Fruit fly (Drosophila melanogaster) whole organism, wandering third instar larva: ENCODE data around the gene QC.

Experiments
- Abd-B ChIP-seq: fragments of >200 bp; optimal IDR thresholded peaks from 2 replicates; lab custom pipeline; 2017; ENCODE audit warnings: missing biosample characterization, missing genetic modification characterization
- CG32264 ChIP-seq: fragments of 200-800 bp; sonication (Bioruptor generic); optimal IDR thresholded peaks from 2 replicates; lab custom pipeline; 2016; ENCODE audit warnings: missing biosample characterization, missing genetic modification characterization
- CG9705 ChIP-seq: fragments of 200-800 bp; sonication (Bioruptor generic); optimal IDR thresholded peaks from 2 replicates; lab custom pipeline; 2018; ENCODE audit warnings: missing biosample characterization, mild to moderate bottlenecking, missing genetic modification characterization
- GATAd ChIP-seq: sonication (Bioruptor generic); optimal IDR thresholded peaks from 2 replicates; lab custom pipeline; 2016; ENCODE audit warnings: missing biosample characterization, missing genetic modification characterization
- HLH106 ChIP-seq: fragments of 200-800 bp; optimal IDR thresholded peaks from 3 replicates; lab custom pipeline; 2019; ENCODE audit warnings: missing biosample characterization, mild to moderate bottlenecking, missing genetic modification characterization, moderate library complexity
- Hr83 ChIP-seq: fragments of 200-300 bp; sonication (Bioruptor generic); optimal IDR thresholded peaks from 2 replicates; lab custom pipeline; 2016; ENCODE audit warnings: missing biosample characterization, mild to moderate bottlenecking, missing genetic modification characterization, moderate library complexity; ENCODE audit not compliant: poor library complexity, severe bottlenecking
- Jra ChIP-seq: sonication (Bioruptor generic); optimal IDR thresholded peaks from 2 replicates; lab custom pipeline; 2016; ENCODE audit warnings: missing biosample characterization, missing genetic modification characterization
- Mio ChIP-seq: sonication (Bioruptor generic); optimal IDR thresholded peaks from 2 replicates; lab custom pipeline; 2016; ENCODE audit warnings: missing biosample characterization, missing genetic modification characterization
- Myc ChIP-seq: fragments of >200 bp; optimal IDR thresholded peaks from 2 replicates; lab custom pipeline; 2017
- OdsH ChIP-seq: fragments of 200-800 bp; sonication (Bioruptor generic); optimal IDR thresholded peaks from 2 replicates; lab custom pipeline; 2016; ENCODE audit warnings: missing biosample characterization, mild to moderate bottlenecking, missing genetic modification characterization
- Rel ChIP-seq, 2 experiments: fragments of 200-800 bp; sonication (Bioruptor generic) in 1 of 2; optimal IDR thresholded peaks; 2 replicates in 1 of 2; 3 replicates in 1 of 2; lab custom pipeline; 2016 to 2019; ENCODE audit warnings: mild to moderate bottlenecking in 2 of 2, missing biosample characterization in 2 of 2, missing genetic modification characterization in 2 of 2, moderate library complexity in 1 of 2
- Sp1 ChIP-seq: fragments of 200-800 bp; sonication (Bioruptor generic); optimal IDR thresholded peaks from 3 replicates; lab custom pipeline; 2019; ENCODE audit warnings: missing biosample characterization, mild to moderate bottlenecking, missing genetic modification characterization, moderate library complexity
- Vsx2 ChIP-seq: fragments of 200-300, 225-300 bp; sonication (Bioruptor generic); optimal IDR thresholded peaks from 2 replicates; lab custom pipeline; 2018; ENCODE audit warnings: missing biosample characterization, missing genetic modification characterization; ENCODE audit not compliant: partially characterized antibody
- br ChIP-seq: fragments of 200-800 bp; sonication (Bioruptor generic); optimal IDR thresholded peaks from 2 replicates; lab custom pipeline; 2016; ENCODE audit warnings: missing biosample characterization, missing genetic modification characterization
- brk ChIP-seq: fragments of 200-800 bp; sonication (Bioruptor generic); optimal IDR thresholded peaks from 2 replicates; lab custom pipeline; 2016; ENCODE audit warnings: missing biosample characterization, mild to moderate bottlenecking, missing genetic modification characterization
- dl ChIP-seq, 2 experiments: fragments of 175-275, 200-275 bp in 1 of 2; fragments of 200-275 bp in 1 of 2; sonication (Bioruptor generic); optimal IDR thresholded peaks; lab custom pipeline; 2018; ENCODE audit warnings: mild to moderate bottlenecking in 2 of 2, missing biosample characterization in 2 of 2, missing genetic modification characterization in 2 of 2, moderate library complexity in 2 of 2; ENCODE audit not compliant: partially characterized antibody in 2 of 2, insufficient read depth in 1 of 2
- dmrt93B ChIP-seq: fragments of 200-800 bp; sonication (Bioruptor generic); optimal IDR thresholded peaks from 2 replicates; lab custom pipeline; 2018; ENCODE audit warnings: missing biosample characterization, mild to moderate bottlenecking, missing genetic modification characterization
- foxo ChIP-seq, 2 experiments: fragments of 200-800 bp; sonication (Bioruptor generic); optimal IDR thresholded peaks; 2 replicates in 1 of 2; 3 replicates in 1 of 2; lab custom pipeline; 2016 to 2017; ENCODE audit warnings: missing biosample characterization in 2 of 2, missing genetic modification characterization in 2 of 2
- fru ChIP-seq: fragments of 200-800 bp; sonication (Bioruptor generic); optimal IDR thresholded peaks from 3 replicates; lab custom pipeline; 2016; ENCODE audit warnings: missing biosample characterization, mild to moderate bottlenecking, missing genetic modification characterization
- h ChIP-seq: fragments of 200-800 bp; sonication (Bioruptor generic); optimal IDR thresholded peaks from 3 replicates; lab custom pipeline; 2016; ENCODE audit warnings: missing biosample characterization, mild to moderate bottlenecking, missing genetic modification characterization
- jim ChIP-seq: fragments of 175-275, 200-325 bp; sonication (Bioruptor generic); optimal IDR thresholded peaks from 2 replicates; lab custom pipeline; 2016; ENCODE audit warnings: missing biosample characterization, mild to moderate bottlenecking, missing genetic modification characterization
- lola ChIP-seq: fragments of >200 bp; optimal IDR thresholded peaks from 2 replicates; lab custom pipeline; 2017; ENCODE audit warnings: missing biosample characterization, missing genetic modification characterization
- pan ChIP-seq: fragments of >200 bp; optimal IDR thresholded peaks from 2 replicates; lab custom pipeline; 2017
- psq ChIP-seq: fragments of 200-800 bp; sonication (Bioruptor generic); optimal IDR thresholded peaks from 3 replicates; lab custom pipeline; 2017; ENCODE audit warnings: missing biosample characterization, mild to moderate bottlenecking, missing genetic modification characterization, moderate library complexity
- rgr ChIP-seq: fragments of 200-800 bp; sonication (Bioruptor generic); optimal IDR thresholded peaks from 3 replicates; lab custom pipeline; 2016; ENCODE audit warnings: missing biosample characterization, mild to moderate bottlenecking, missing genetic modification characterization
- sage ChIP-seq: fragments of 200-800 bp; sonication (Bioruptor generic); optimal IDR thresholded peaks from 2 replicates; lab custom pipeline; 2016; ENCODE audit warnings: missing biosample characterization, mild to moderate bottlenecking, missing genetic modification characterization
- sv ChIP-seq: fragments of 200-800 bp; sonication (Bioruptor generic); optimal IDR thresholded peaks from 3 replicates; lab custom pipeline; 2016; ENCODE audit warnings: missing biosample characterization, missing genetic modification characterization
- usp ChIP-seq: fragments of >200 bp; optimal IDR thresholded peaks from 2 replicates; lab custom pipeline; 2017; ENCODE audit warnings: missing biosample characterization, missing genetic modification characterization
- woc ChIP-seq: sonication (Bioruptor generic); optimal IDR thresholded peaks from 2 replicates; lab custom pipeline; 2016; ENCODE audit warnings: missing biosample characterization, mild to moderate bottlenecking, missing genetic modification characterization

The QC gene

DNA sequence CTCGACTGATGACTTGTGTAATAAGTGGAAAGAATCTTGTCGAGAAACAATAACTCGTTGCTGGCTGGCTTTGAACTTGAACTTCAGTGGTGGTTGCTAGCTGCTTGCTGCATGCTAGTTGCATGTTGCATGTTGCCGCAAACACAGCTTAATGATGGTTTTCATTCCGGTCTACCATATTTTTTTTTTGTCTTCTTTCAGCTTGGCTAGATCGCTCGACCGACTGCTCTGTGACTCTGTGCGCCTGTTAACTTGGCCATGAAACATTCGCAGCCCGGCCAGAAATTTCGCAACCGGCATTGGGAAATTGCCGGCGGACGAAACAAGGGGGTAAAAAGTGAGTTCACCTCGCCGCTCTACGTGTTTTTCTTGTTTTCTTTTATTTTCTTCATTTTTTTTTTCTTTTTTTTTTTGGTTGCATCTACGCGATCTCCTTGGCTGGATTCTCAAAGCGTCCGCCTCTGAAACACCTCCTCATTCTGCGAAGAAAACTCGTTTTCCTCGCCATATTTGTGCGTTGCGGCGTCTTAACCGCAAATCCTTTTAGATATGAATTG is 41.2 kb upstream of the QC start:
- TF ChIP-seq sage (GFP tag; lab: Kevin White, UChicago) = no peak
- no peak for TF ChIP-seq psq (GFP tag; lab: Kevin White, UChicago)
- TF ChIP-seq h = no peak
- TF ChIP-seq pan (lab: Kevin White, UChicago) = no peak
- TF ChIP-seq Rel (GFP tag; optimal IDR thresholded peaks at IDR 0.05; lab: Kevin White, UChicago) = no peak
- no peak for TF ChIP-seq Rel (tag; optimal IDR thresholded peaks at IDR 0.05; lab: Kevin White, UChicago)

- peak; percentile 11 for TF ChIP-seq OdsH
- peak; percentile 44 for TF ChIP-seq HLH106 (tag; lab: Kevin White, UChicago)
- TF ChIP-seq lola (GFP tag; lab: Kevin White, UChicago) = no peak
- TF ChIP-seq fru (GFP tag; lab: Kevin White, UChicago) = no peak
- TF ChIP-seq sage (GFP tag; lab: Kevin White, UChicago) = no peak
- peak; percentile 15 for TF ChIP-seq Sp1 (GFP tag; lab: Kevin White, UChicago)
- no peak for TF ChIP-seq brk (GFP tag; lab: Kevin White, UChicago)
- TF ChIP-seq woc (GFP tag; lab: Kevin White, UChicago) = no peak
- TF ChIP-seq, all 38 proteins: peak for 3
These were observed 39.3 kb upstream of the QC start for dm6 chr3L:5941508-5941907.

dm6 chr3L:5941086-5941485 is 38.8 kb upstream of the QC start:
- TF ChIP-seq dmrt93B (GFP tag; lab: Kevin White, UChicago) = no peak
- peak in 1 of 2 experiments; percentile 1 for TF ChIP-seq foxo (GFP tag; optimal IDR thresholded peaks at IDR 0.05; lab: Kevin White, UChicago)
- TF ChIP-seq CG32264 = no peak
- peak; percentile 19 for TF ChIP-seq br (GFP tag; lab: Kevin White, UChicago)
- TF ChIP-seq, all 38 proteins: peak for 2

dm6 chr3L:5940431-5940830 is 38.2 kb upstream of the QC start:
- TF ChIP-seq Vsx2 (GFP tag; lab: Kevin White, UChicago) (no peak), usp (GFP tag; lab: Kevin White, UChicago) (no peak), CG9705 (GFP tag; lab: Kevin White, UChicago) (no peak), sv (GFP tag; lab: Kevin White, UChicago) (no peak), GATAd (GFP tag; lab: Kevin White, UChicago) (no peak), lola (GFP tag; lab: Kevin White, UChicago) (no peak), woc (GFP tag; lab: Kevin White, UChicago) (no peak)

- TF ChIP-seq br (GFP tag; lab: Kevin White, UChicago) (no peak), lola (GFP tag; lab: Kevin White, UChicago) (no peak), Jra (no peak), Abd-B (GFP tag; lab: Kevin White, UChicago) (no peak), Vsx2 (GFP tag; lab: Kevin White, UChicago) (no peak), sv (GFP tag; lab: Kevin White, UChicago) (no peak), fru (GFP tag; lab: Kevin White, UChicago) (no peak), brk (GFP tag; lab: Kevin White, UChicago) (no peak), foxo (GFP tag; optimal IDR thresholded peaks at IDR 0.05; lab: Kevin White, UChicago) (peak in 1 of 2 experiments; percentile 2), rgr (no peak), dl (GFP tag; optimal IDR thresholded peaks at IDR 0.05; lab: Kevin White, UChicago; ENCODE audit: insufficient read depth in 1 of 2, partially characterized antibody in 2 of 2) (no peak), Hr83 (GFP tag; lab: Kevin White, UChicago) (no peak), OdsH (no peak), woc (GFP tag; lab: Kevin White, UChicago) (no peak), usp (GFP tag; lab: Kevin White, UChicago) (no peak), Mio (GFP tag; lab: Kevin White, UChicago) (no peak), HLH106 (tag; lab: Kevin White, UChicago) (peak; percentile 3), Myc (peak; percentile 98), jim (GFP tag; lab: Kevin White, UChicago) (no peak), CG32264 (no peak)
These were observed 30.2 kb upstream of the QC start, which contains the start of gene Rcc1 for dm6 chr3L:5932363-5932914. TSS of gene Rcc1 (minus strand) at chr3L:5932773.
